Fruit fly (Drosophila melanogaster) Kc167 (cell line): Measurements from ENCODE around the gene CG5455.

Experiments used
- Sin3A ChIP-seq: fragments of >200 bp; optimal IDR thresholded peaks from 2 replicates; lab custom pipeline; 2018; ENCODE audit warnings: missing external identifiers
- h ChIP-seq: fragments of >200 bp; optimal IDR thresholded peaks from 3 replicates; lab custom pipeline; 2018; ENCODE audit warnings: missing external identifiers
- insv ChIP-seq: fragments of >200 bp; optimal IDR thresholded peaks from 3 replicates; lab custom pipeline; 2018; ENCODE audit warnings: missing external identifiers
- psq ChIP-seq: fragments of >200 bp; optimal IDR thresholded peaks from 2 replicates; lab custom pipeline; 2017; ENCODE audit warnings: missing external identifiers
- ttk ChIP-seq: sonication (Bioruptor generic); optimal IDR thresholded peaks from 2 replicates; lab custom pipeline; 2017; ENCODE audit warnings: missing external identifiers

DNA sequence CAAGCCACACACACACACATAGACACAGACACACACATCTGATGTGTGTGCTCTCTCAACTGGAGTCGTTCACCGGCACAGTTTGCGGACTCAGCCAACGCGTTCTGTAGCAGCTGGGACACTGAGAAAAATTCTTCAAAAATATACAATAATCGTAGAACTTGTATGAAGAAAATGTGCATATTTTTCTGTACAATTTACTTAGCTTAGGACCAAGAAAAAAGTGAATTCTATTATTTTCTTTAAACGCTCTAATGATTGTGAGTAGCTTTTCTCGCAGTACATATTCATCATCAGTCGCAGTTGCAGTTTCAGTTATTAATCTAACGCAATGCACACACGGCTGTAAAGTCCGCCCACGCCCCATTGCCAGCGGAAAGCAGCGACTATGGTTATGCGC is 35.0 kb downstream of the CG5455 start:
- TF ChIP-seq psq (lab: Kevin White, UChicago) (no peak), Sin3A (lab: Kevin White, UChicago) (no peak), insv (lab: Kevin White, UChicago) (no peak), h (no peak), ttk (lab: Kevin White, UChicago) (no peak)
